Fruit fly (Drosophila melanogaster) whole organism, pupa: ENCODE measurements around the gene Scox.
A peak's percentile ranks its signal among the peaks of the same experiment; 100 is the strongest.

Experiments used
- CG12605 ChIP-seq: fragments of 200-800 bp; sonication (Bioruptor generic); IDR thresholded peaks from 2 replicates; pipeline ENCODE4 v1.3.6; 2022; ENCODE audit warnings: missing biosample characterization, missing genetic modification characterization
- CG13204 ChIP-seq: fragments of 200-800 bp; sonication (Bioruptor generic); optimal IDR thresholded peaks from 2 replicates; lab custom pipeline; 2018; ENCODE audit warnings: missing biosample characterization, mild to moderate bottlenecking, missing genetic modification characterization, moderate library complexity
- Pif1B ChIP-seq: fragments of 200-800 bp; sonication (Bioruptor generic); optimal IDR thresholded peaks from 3 replicates; lab custom pipeline; 2016; ENCODE audit warnings: missing biosample characterization, missing genetic modification characterization
- rn ChIP-seq: fragments of 200-800 bp; sonication (Bioruptor generic); IDR thresholded peaks from 2 replicates; pipeline ENCODE4 v1.3.6; 2022; ENCODE audit warnings: missing biosample characterization, missing genetic modification characterization

DNA sequence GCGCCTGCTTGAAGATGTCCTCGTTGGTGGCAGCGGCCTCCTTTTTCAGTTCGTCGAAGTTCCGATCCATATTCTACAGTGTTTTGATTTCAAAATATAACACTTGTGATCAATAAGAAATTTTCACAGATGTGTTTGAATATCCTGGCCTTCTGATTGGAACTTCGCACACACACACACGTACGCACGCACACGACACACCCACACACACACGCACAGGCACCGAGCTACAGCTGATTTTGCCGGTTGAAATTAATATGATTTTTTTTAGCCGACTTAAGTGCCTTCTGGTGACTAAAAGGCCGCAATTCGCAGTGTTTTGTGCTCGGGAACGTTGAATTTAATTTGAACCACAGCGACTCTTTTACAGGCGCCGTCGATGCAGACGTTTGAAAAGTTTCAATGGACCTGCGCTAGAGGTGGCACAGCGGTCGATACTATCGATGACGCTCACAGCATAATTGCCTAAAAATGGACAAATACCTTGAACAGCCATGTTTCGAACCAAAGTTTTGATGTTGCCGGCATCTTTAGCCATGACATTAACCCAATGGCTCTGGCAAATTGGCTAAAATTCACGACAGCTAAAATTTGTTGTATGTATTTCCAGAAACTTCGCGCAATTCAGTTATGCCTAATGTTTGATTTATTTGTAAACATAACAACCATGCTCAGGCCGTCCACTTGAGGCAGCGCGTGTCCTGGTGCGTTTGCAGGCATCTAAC, 40.7 kb upstream of the Scox start, which contains the start of gene Rtnl1:
- TF ChIP-seq CG12605 (GFP tag; lab: Robert Waterston, UW) (0 out of 2 replicates have a peak, but pooled peaks have one; percentile 12), CG13204 (GFP tag; lab: Kevin White, UChicago) (no peak), Pif1B (no peak), rn (no peak)
